Fruit fly (Drosophila melanogaster): ENCODE results near the gene mRpL9.

mRpL9 gene

DNA sequence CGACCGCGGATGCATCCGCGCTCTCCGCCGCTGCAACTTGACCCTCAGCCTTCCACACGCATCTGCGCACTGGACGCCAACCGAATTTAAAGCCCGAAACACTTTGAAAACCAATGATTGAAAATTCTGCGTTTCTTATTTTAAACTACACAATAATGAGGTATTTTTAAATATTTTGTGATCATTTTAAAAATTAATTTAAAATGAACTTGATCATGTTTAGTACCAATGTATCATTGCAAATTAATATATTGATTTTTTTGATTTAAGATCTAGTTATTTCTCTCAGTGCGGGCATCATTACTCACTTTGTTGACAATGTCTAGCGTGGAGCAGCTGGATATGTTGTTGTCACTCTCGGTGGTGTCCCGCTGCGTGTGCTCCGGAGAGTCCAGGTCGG is 36.3 kb downstream of the mRpL9 start (continued):
- no peak for TF ChIP-seq HLH4C (GFP tag; IDR thresholded peaks at IDR 0.05; ENCODE audit: partially characterized antibody)
- no peak for TF ChIP-seq CG14965 (GFP tag; optimal IDR thresholded peaks at IDR 0.05; ENCODE audit: borderline replicate concordance)
- peak; percentile 9; the same call in 1 of the 2 replicates for TF ChIP-seq CG32767 (GFP tag; IDR thresholded peaks at IDR 0.05)
- TF ChIP-seq CG8281 (tag; optimal IDR thresholded peaks at IDR 0.05): no peak
- no peak for TF ChIP-seq CG9932 (GFP tag; IDR thresholded peaks at IDR 0.05)
- TF ChIP-seq Hey (tag; optimal IDR thresholded peaks at IDR 0.05): no peak
- TF ChIP-seq ash1 (GFP tag; optimal IDR thresholded peaks at IDR 0.05): no peak
- no peak for TF ChIP-seq H15 (GFP tag; IDR thresholded peaks at IDR 0.05)
- TF ChIP-seq CG12391 (tag; optimal IDR thresholded peaks at IDR 0.05): peak; percentile 62
- no peak for TF ChIP-seq CG8290 (GFP tag; optimal IDR thresholded peaks at IDR 0.05)
- TF ChIP-seq CG8290 (tag; optimal IDR thresholded peaks at IDR 0.05): no peak
- no peak for TF ChIP-seq Hmr (GFP tag; optimal IDR thresholded peaks at IDR 0.05)
- TF ChIP-seq Nf-YA (GFP tag; IDR thresholded peaks at IDR 0.05): no peak
- TF ChIP-seq Hmx (GFP tag; optimal IDR thresholded peaks at IDR 0.05): no peak
- no peak for TF ChIP-seq CG12236 (GFP tag; optimal IDR thresholded peaks at IDR 0.05)
- no peak for TF ChIP-seq Hand (GFP tag; optimal IDR thresholded peaks at IDR 0.05)
- TF ChIP-seq CG10959 (GFP tag; IDR thresholded peaks at IDR 0.05): no peak
- TF ChIP-seq dmrt11E (tag; optimal IDR thresholded peaks at IDR 0.05): peak; percentile 15
- no peak for TF ChIP-seq oc (tag; optimal IDR thresholded peaks at IDR 0.05)
- no peak for TF ChIP-seq Neu2 (GFP tag; optimal IDR thresholded peaks at IDR 0.05; ENCODE audit: borderline replicate concordance)
- TF ChIP-seq Oli (tag; optimal IDR thresholded peaks at IDR 0.05): peak; percentile 25
- peak; percentile 47 for TF ChIP-seq CG18262 (tag; optimal IDR thresholded peaks at IDR 0.05)
- peak; percentile 11 for TF ChIP-seq ems (GFP tag; optimal IDR thresholded peaks at IDR 0.05)
- peak; percentile 74 for TF ChIP-seq row (GFP tag; IDR thresholded peaks at IDR 0.05)
- TF ChIP-seq Jarid2 (GFP tag; optimal IDR thresholded peaks at IDR 0.05): no peak
- no peak; the same call in 1 of the 2 replicates for TF ChIP-seq CG31441 (GFP tag; IDR thresholded peaks at IDR 0.05)
- peak; percentile 67 for TF ChIP-seq seq (GFP tag; IDR thresholded peaks at IDR 0.05)
- no peak for TF ChIP-seq croc (GFP tag; conservative IDR thresholded peaks at IDR 0.05)
- no peak for TF ChIP-seq CG16779 (GFP tag; IDR thresholded peaks at IDR 0.05)
- TF ChIP-seq CG5180 (GFP tag; optimal IDR thresholded peaks at IDR 0.05): no peak
- TF ChIP-seq Kr (GFP tag; optimal IDR thresholded peaks at IDR 0.05): no peak
- no peak for TF ChIP-seq CG34422 (GFP tag; IDR thresholded peaks at IDR 0.05)
- no peak for TF ChIP-seq HLHmδ (GFP tag; optimal IDR thresholded peaks at IDR 0.05)
- no peak for TF ChIP-seq nom (GFP tag; optimal IDR thresholded peaks at IDR 0.05)
- no peak for TF ChIP-seq da (GFP tag; optimal IDR thresholded peaks at IDR 0.05)
- no peak for TF ChIP-seq CG11085 (GFP tag; IDR thresholded peaks at IDR 0.05)
- no peak for TF ChIP-seq luna (GFP tag; optimal IDR thresholded peaks at IDR 0.05)
- TF ChIP-seq CG8478 (optimal IDR thresholded peaks at IDR 0.05): no peak
- TF ChIP-seq TFAM (GFP tag; optimal IDR thresholded peaks at IDR 0.05): no peak
- TF ChIP-seq onecut (GFP tag; IDR thresholded peaks at IDR 0.05): no peak
- TF ChIP-seq Dek (tag; optimal IDR thresholded peaks at IDR 0.05): no peak
- TF ChIP-seq ato (GFP tag; IDR thresholded peaks at IDR 0.05; ENCODE audit: partially characterized antibody): no peak
- no peak for TF ChIP-seq schlank (tag; optimal IDR thresholded peaks at IDR 0.05)
- TF ChIP-seq Atf-2 (GFP tag; optimal IDR thresholded peaks at IDR 0.05): no peak
- TF ChIP-seq Tbp (GFP tag; optimal IDR thresholded peaks at IDR 0.05): no peak
- no peak for TF ChIP-seq Mes4 (GFP tag; optimal IDR thresholded peaks at IDR 0.05)
- no peak for TF ChIP-seq Poxn (GFP tag; IDR thresholded peaks at IDR 0.05)
- no peak for TF ChIP-seq sens-2 (GFP tag; IDR thresholded peaks at IDR 0.05)
- TF ChIP-seq CG7928 (GFP tag; optimal IDR thresholded peaks at IDR 0.05): no peak
- no peak for TF ChIP-seq Dad (GFP tag; optimal IDR thresholded peaks at IDR 0.05)
- TF ChIP-seq CG34376 (GFP tag; optimal IDR thresholded peaks at IDR 0.05): no peak
- TF ChIP-seq CG8089 (GFP tag; optimal IDR thresholded peaks at IDR 0.05): no peak
- TF ChIP-seq CG14441 (GFP tag; IDR thresholded peaks at IDR 0.05): peak; percentile 51
